Fruit fly (Drosophila melanogaster): ENCODE results near the gene CG42237.

dm6 chrX:13159481-13159880, 44.5 kb downstream of the CG42237 start, which contains the start of the genes Bap60 and CG12096:
- TF ChIP-seq kay (GFP tag; ENCODE audit: borderline replicate concordance): no peak
- TF ChIP-seq cnc (optimal IDR thresholded peaks at IDR 0.05): no peak
- TF ChIP-seq Crg-1 (GFP tag; optimal IDR thresholded peaks at IDR 0.05): peak; percentile 55
- TF ChIP-seq toe (GFP tag; optimal IDR thresholded peaks at IDR 0.05): peak; percentile 81
- TF ChIP-seq cic (GFP tag; optimal IDR thresholded peaks at IDR 0.05): no peak
- peak; percentile 69 for TF ChIP-seq CG14711 (tag; optimal IDR thresholded peaks at IDR 0.05)
- TF ChIP-seq Clk (GFP tag; optimal IDR thresholded peaks at IDR 0.05): peak; percentile 33
- peak; percentile 32 for TF ChIP-seq CG33017 (tag; optimal IDR thresholded peaks at IDR 0.05)
- TF ChIP-seq tj (GFP tag; optimal IDR thresholded peaks at IDR 0.05): peak; percentile 68
